Fruit fly (Drosophila melanogaster) whole organism, embryonic: ENCODE data around the gene CG4382.

Experiments used
- Awh ChIP-seq: fragments of 200-800 bp; sonication (Bioruptor generic); IDR thresholded peaks from 2 replicates; pipeline ENCODE4, ENCODE4 v1.3.6; 2022; ENCODE audit warnings: missing biosample characterization, missing genetic modification characterization
- BEAF-32 ChIP-seq: fragments of 200-800 bp; sonication (Bioruptor generic); optimal IDR thresholded peaks from 3 replicates; lab custom pipeline; 2017; ENCODE audit warnings: missing biosample characterization, missing genetic modification characterization, mild to moderate bottlenecking, moderate library complexity, missing genetic modification reagents
- C15 ChIP-seq: fragments of 200-800 bp; sonication (Bioruptor generic); IDR thresholded peaks from 3 replicates; pipeline ENCODE4 v1.3.6; 2022; ENCODE audit warnings: missing biosample characterization, missing genetic modification characterization
- CG10366 ChIP-seq: fragments of 200-800 bp; sonication (Bioruptor generic); IDR thresholded peaks from 2 replicates; pipeline ENCODE4 v1.3.6; 2022; ENCODE audit warnings: missing biosample characterization, missing genetic modification characterization
- CG10462 ChIP-seq: fragments of 200-800 bp; sonication (Bioruptor generic); optimal IDR thresholded peaks from 2 replicates; lab custom pipeline; 2016; ENCODE audit warnings: missing biosample characterization, missing genetic modification characterization
- CG13624 ChIP-seq: fragments of 200-800 bp; sonication (Bioruptor generic); optimal IDR thresholded peaks from 2 replicates; lab custom pipeline; 2016; ENCODE audit warnings: missing biosample characterization, missing genetic modification characterization
- CG15696 ChIP-seq: fragments of 200-800 bp; sonication (Bioruptor generic); optimal IDR thresholded peaks from 2 replicates; lab custom pipeline; 2019; ENCODE audit warnings: missing biosample characterization, mild to moderate bottlenecking, missing genetic modification characterization, moderate library complexity
- CG1602 ChIP-seq: fragments of 200-800 bp; sonication (Bioruptor generic); optimal IDR thresholded peaks from 3 replicates; lab custom pipeline; 2016; ENCODE audit warnings: missing biosample characterization, missing genetic modification characterization
- CG17361 ChIP-seq: fragments of 200-800 bp; sonication (Bioruptor generic); IDR thresholded peaks from 3 replicates; pipeline ENCODE4 v1.3.6; 2022; ENCODE audit warnings: missing biosample characterization, missing genetic modification characterization
- CG17385 ChIP-seq: fragments of 200-800 bp; sonication (Bioruptor generic); optimal IDR thresholded peaks from 3 replicates; lab custom pipeline; 2018; ENCODE audit warnings: missing biosample characterization, mild to moderate bottlenecking, missing genetic modification characterization
- CG2129 ChIP-seq: fragments of 200-800 bp; sonication (Bioruptor generic); IDR thresholded peaks from 2 replicates; pipeline ENCODE4 v1.3.6; 2022; ENCODE audit warnings: missing biosample characterization, missing genetic modification characterization; ENCODE audit not compliant: partially characterized antibody
- CG2199 ChIP-seq: fragments of 200-800 bp; sonication (Bioruptor generic); IDR thresholded peaks from 3 replicates; pipeline ENCODE4 v1.3.6; 2022; ENCODE audit warnings: missing biosample characterization, missing genetic modification characterization
- CG42726 ChIP-seq: fragments of 200-800 bp; sonication (Bioruptor generic); IDR thresholded peaks from 2 replicates; pipeline ENCODE4 v1.3.6; 2022; ENCODE audit warnings: missing biosample characterization, missing genetic modification characterization; ENCODE audit not compliant: partially characterized antibody
- CG6689 ChIP-seq: fragments of 200-800 bp; sonication (Bioruptor generic); IDR thresholded peaks from 2 replicates; pipeline ENCODE4 v1.3.6; 2022; ENCODE audit warnings: missing biosample characterization, missing genetic modification characterization
- CG9932 ChIP-seq: fragments of 200-800 bp; sonication (Bioruptor generic); IDR thresholded peaks from 2 replicates; pipeline ENCODE4 v1.3.6; 2022; ENCODE audit warnings: missing biosample characterization, missing genetic modification characterization
- CrebB ChIP-seq: fragments of 200-800 bp; sonication (Bioruptor generic); optimal IDR thresholded peaks from 3 replicates; lab custom pipeline; 2018; ENCODE audit warnings: missing biosample characterization, mild to moderate bottlenecking, missing genetic modification characterization
- Dbx ChIP-seq: fragments of 200-800 bp; sonication (Bioruptor generic); IDR thresholded peaks from 3 replicates; pipeline ENCODE4 v1.3.6; 2022; ENCODE audit warnings: missing biosample characterization, missing genetic modification characterization
- Drgx ChIP-seq: fragments of 200-800 bp; sonication (Bioruptor generic); IDR thresholded peaks from 2 replicates; pipeline ENCODE4 v1.3.6; 2022; ENCODE audit warnings: missing biosample characterization, missing genetic modification characterization
- E2f2 ChIP-seq: fragments of 200-800 bp; sonication (Bioruptor generic); IDR thresholded peaks from 2 replicates; pipeline ENCODE4 v1.3.6; 2022; ENCODE audit warnings: missing biosample characterization, missing genetic modification characterization
- HLH54F ChIP-seq: fragments of 200-800 bp; sonication (Bioruptor generic); optimal IDR thresholded peaks from 3 replicates; lab custom pipeline; 2016; ENCODE audit warnings: missing biosample characterization, missing genetic modification characterization
- Hr78 ChIP-seq, 2 experiments: fragments of 200-800 bp in 1 of 2; fragments of >200 bp in 1 of 2; sonication (Bioruptor generic) in 1 of 2; optimal IDR thresholded peaks; 2 replicates each; lab custom pipeline; 2017 to 2019; ENCODE audit warnings: missing biosample characterization in 2 of 2, missing genetic modification characterization in 2 of 2, mild to moderate bottlenecking in 1 of 2, moderate library complexity in 1 of 2
- Kr ChIP-seq: fragments of 200-800 bp; sonication (Bioruptor generic); optimal IDR thresholded peaks from 2 replicates; lab custom pipeline; 2017; ENCODE audit warnings: missing biosample characterization, mild to moderate bottlenecking, missing genetic modification characterization
- Max ChIP-seq: fragments of 200-800 bp; sonication (Bioruptor generic); optimal IDR thresholded peaks from 2 replicates; lab custom pipeline; 2016; ENCODE audit warnings: missing biosample characterization, mild to moderate bottlenecking, missing genetic modification characterization
- NC2β ChIP-seq: fragments of 200-800 bp; sonication (Bioruptor generic); optimal IDR thresholded peaks from 2 replicates; lab custom pipeline; 2016; ENCODE audit warnings: missing biosample characterization, missing genetic modification characterization
- Rfx ChIP-seq: fragments of 200-800 bp; sonication (Bioruptor generic); IDR thresholded peaks from 2 replicates; pipeline ENCODE4 v1.3.6; 2022; ENCODE audit warnings: missing biosample characterization, missing genetic modification characterization
- Sox102F ChIP-seq: fragments of 200-800 bp; sonication (Bioruptor generic); optimal IDR thresholded peaks from 2 replicates; lab custom pipeline; 2018; ENCODE audit warnings: missing biosample characterization, mild to moderate bottlenecking, missing genetic modification characterization, moderate library complexity
- ara ChIP-seq: fragments of 200-800 bp; sonication (Bioruptor generic); IDR thresholded peaks from 2 replicates; pipeline ENCODE4 v1.3.6; 2022; ENCODE audit warnings: missing biosample characterization, missing genetic modification characterization
- ase ChIP-seq: fragments of 200-800 bp; sonication (Bioruptor generic); IDR thresholded peaks from 3 replicates; pipeline ENCODE4 v1.3.6; 2022; ENCODE audit warnings: missing biosample characterization, missing genetic modification characterization
- cad ChIP-seq: fragments of >200 bp; optimal IDR thresholded peaks from 2 replicates; lab custom pipeline; 2017; ENCODE audit warnings: missing biosample characterization, missing genetic modification characterization
- caup ChIP-seq: fragments of 200-800 bp; sonication (Bioruptor generic); optimal IDR thresholded peaks from 3 replicates; lab custom pipeline; 2017; ENCODE audit warnings: missing biosample characterization, mild to moderate bottlenecking, missing genetic modification characterization, moderate library complexity; ENCODE audit not compliant: severe bottlenecking
- chinmo ChIP-seq: fragments of 200-800 bp; sonication (Bioruptor generic); IDR thresholded peaks from 4 replicates; pipeline ENCODE4 v1.3.6; 2022; ENCODE audit warnings: missing biosample characterization, missing genetic modification characterization; ENCODE audit not compliant: partially characterized antibody
- dimm ChIP-seq: fragments of 200-800 bp; sonication (Bioruptor generic); IDR thresholded peaks from 2 replicates; pipeline ENCODE4 v1.3.6; 2022; ENCODE audit warnings: missing biosample characterization, missing genetic modification characterization
- dmrt11E ChIP-seq: fragments of 200-800 bp; sonication (Bioruptor generic); optimal IDR thresholded peaks from 3 replicates; lab custom pipeline; 2018; ENCODE audit warnings: missing biosample characterization, mild to moderate bottlenecking, missing genetic modification characterization, moderate library complexity
- fd102C ChIP-seq: fragments of 200-800 bp; sonication (Bioruptor generic); optimal IDR thresholded peaks from 2 replicates; lab custom pipeline; 2018; ENCODE audit warnings: missing biosample characterization, mild to moderate bottlenecking, missing genetic modification characterization, moderate library complexity
- fd3F ChIP-seq: fragments of 200-800 bp; sonication (Bioruptor generic); optimal IDR thresholded peaks from 2 replicates; lab custom pipeline; 2018; ENCODE audit warnings: missing biosample characterization, mild to moderate bottlenecking, missing genetic modification characterization, moderate library complexity
- hb ChIP-seq: fragments of 200-800 bp; sonication (Bioruptor generic); IDR thresholded peaks from 3 replicates; pipeline ENCODE4 v1.3.6; 2022; ENCODE audit warnings: missing biosample characterization, missing genetic modification characterization; ENCODE audit not compliant: partially characterized antibody
- her ChIP-seq: fragments of 200-800 bp; sonication (Bioruptor generic); optimal IDR thresholded peaks from 2 replicates; lab custom pipeline; 2016; ENCODE audit warnings: missing biosample characterization, missing genetic modification characterization
- hth ChIP-seq: fragments of >200 bp; optimal IDR thresholded peaks from 2 replicates; lab custom pipeline; 2017; ENCODE audit warnings: inconsistent platforms
- jing ChIP-seq: fragments of 200-800 bp; sonication (Bioruptor generic); optimal IDR thresholded peaks from 2 replicates; lab custom pipeline; 2018; ENCODE audit warnings: missing biosample characterization, mild to moderate bottlenecking, missing genetic modification characterization
- jumu ChIP-seq: fragments of 200-800 bp; sonication (Bioruptor generic); optimal IDR thresholded peaks from 3 replicates; lab custom pipeline; 2016; ENCODE audit warnings: missing biosample characterization, missing genetic modification characterization
- nerfin-2 ChIP-seq: fragments of 200-800 bp; sonication (Bioruptor generic); IDR thresholded peaks from 2 replicates; pipeline ENCODE4 v1.3.6; 2022; ENCODE audit warnings: missing biosample characterization, missing genetic modification characterization; ENCODE audit not compliant: partially characterized antibody
- onecut ChIP-seq: fragments of 200-800 bp; sonication (Bioruptor generic); IDR thresholded peaks from 2 replicates; pipeline ENCODE4 v1.3.6; 2022; ENCODE audit warnings: missing biosample characterization, missing genetic modification characterization
- org-1 ChIP-seq: fragments of 200-800 bp; sonication (Bioruptor generic); optimal IDR thresholded peaks from 2 replicates; lab custom pipeline; 2017; ENCODE audit warnings: missing biosample characterization, missing genetic modification characterization
- pho ChIP-seq: fragments of 200-800 bp; sonication (Bioruptor generic); optimal IDR thresholded peaks from 2 replicates; lab custom pipeline; 2016; ENCODE audit warnings: missing biosample characterization, missing genetic modification characterization
- pita ChIP-seq: fragments of 200-800 bp; sonication (Bioruptor generic); optimal IDR thresholded peaks from 2 replicates; lab custom pipeline; 2017; ENCODE audit warnings: missing biosample characterization, mild to moderate bottlenecking, missing genetic modification characterization
- pnt ChIP-seq: fragments of 200-800 bp; sonication (Bioruptor generic); optimal IDR thresholded peaks from 3 replicates; lab custom pipeline; 2016; ENCODE audit warnings: missing biosample characterization, missing genetic modification characterization
- sd ChIP-seq: fragments of 200-800 bp; sonication (Bioruptor generic); optimal IDR thresholded peaks from 3 replicates; lab custom pipeline; 2018; ENCODE audit warnings: missing biosample characterization, mild to moderate bottlenecking, missing genetic modification characterization, moderate library complexity
- slbo ChIP-seq: fragments of 200-800 bp; sonication (Bioruptor generic); IDR thresholded peaks from 2 replicates; pipeline ENCODE4 v1.3.6; 2022; ENCODE audit warnings: missing biosample characterization, missing genetic modification characterization
- unc-4 ChIP-seq: fragments of 200-800 bp; sonication (Bioruptor generic); IDR thresholded peaks from 2 replicates; pipeline ENCODE4 v1.3.6; 2022; ENCODE audit warnings: missing biosample characterization, missing genetic modification characterization; ENCODE audit not compliant: partially characterized antibody

CG4382 gene

dm6 chr2L:9576269-9576933 lies 24.3 kb downstream of the CG4382 start, which contains the start of gene Mtpalpha (continued):
- TF ChIP-seq her (GFP tag; lab: Kevin White, UChicago) (no peak), Kr (GFP tag; lab: Kevin White, UChicago) (no peak), Dbx (GFP tag; lab: Robert Waterston, UW) (peak; percentile 31; the same call in 1 of the 3 replicates), CG2199 (GFP tag; lab: Robert Waterston, UW) (no peak), chinmo (GFP tag; lab: Robert Waterston, UW) (peak; percentile 86; the same call in 2 of the 4 replicates), jumu (GFP tag; lab: Kevin White, UChicago) (peak; percentile 18), slbo (peak; percentile 63; the same call in 1 of the 2 replicates), Hr78 (GFP tag; optimal IDR thresholded peaks at IDR 0.05; lab: Kevin White, UChicago) (peak in 1 of 2 experiments; percentile 36), C15 (no peak; the same call in 2 of the 3 replicates), sd (tag; lab: Kevin White, UChicago) (no peak), Awh (GFP tag; lab: Robert Waterston, UW) (no peak), hth (lab: Kevin White, UChicago) (no peak), ara (GFP tag; lab: Robert Waterston, UW) (no peak), BEAF-32 (GFP tag; lab: Kevin White, UChicago) (peak; percentile 28), dimm (GFP tag; lab: Robert Waterston, UW) (no peak), CrebB (tag; lab: Kevin White, UChicago) (peak; percentile 0), CG10366 (GFP tag; lab: Robert Waterston, UW) (peak; percentile 32; the same call in 1 of the 2 replicates), CG17385 (GFP tag; lab: Kevin White, UChicago) (no peak), hb (no peak), CG42726 (GFP tag; lab: Robert Waterston, UW) (0 out of 2 replicates have a peak, but pooled peaks have one; percentile 15), Max (peak; percentile 26), pnt (GFP tag; lab: Kevin White, UChicago) (peak; percentile 22), jing (GFP tag; lab: Kevin White, UChicago) (no peak), CG2129 (no peak), fd3F (no peak), NC2β (peak; percentile 23), ase (GFP tag; lab: Robert Waterston, UW) (0 out of 3 replicates have a peak, but pooled peaks have one; percentile 22), Rfx (GFP tag; lab: Robert Waterston, UW) (peak; percentile 76; the same call in 1 of the 2 replicates), CG15696 (tag; lab: Kevin White, UChicago) (peak; percentile 52), Drgx (peak; percentile 90), HLH54F (peak; percentile 14), CG10462 (GFP tag; lab: Kevin White, UChicago) (peak; percentile 34), CG1602 (peak; percentile 28), CG9932 (GFP tag; lab: Robert Waterston, UW) (peak; percentile 59), onecut (GFP tag; lab: Robert Waterston, UW) (peak; percentile 33; the same call in 1 of the 2 replicates), dmrt11E (peak; percentile 32), pita (GFP tag; lab: Kevin White, UChicago) (peak; percentile 29), org-1 (GFP tag; lab: Kevin White, UChicago) (no peak), CG13624 (GFP tag; lab: Kevin White, UChicago) (peak; percentile 36), E2f2 (GFP tag; lab: Robert Waterston, UW) (peak; percentile 25; the same call in 1 of the 2 replicates), CG17361 (GFP tag; lab: Robert Waterston, UW) (0 out of 3 replicates have a peak, but pooled peaks have one; percentile 49), Sox102F (GFP tag; lab: Kevin White, UChicago) (peak; percentile 48), cad (GFP tag; lab: Kevin White, UChicago) (no peak), CG6689 (no peak), nerfin-2 (GFP tag; lab: Robert Waterston, UW) (no peak), fd102C (GFP tag; lab: Kevin White, UChicago) (no peak), unc-4 (GFP tag; lab: Robert Waterston, UW) (0 out of 2 replicates have a peak, but pooled peaks have one; percentile 20), pho (GFP tag; lab: Kevin White, UChicago) (no peak), caup (GFP tag; lab: Kevin White, UChicago) (peak; percentile 26)
